Worm (Caenorhabditis elegans) whole organism, early embryonic: ENCODE data around the gene F14H3.5.

Experiments used
- B0310.2 ChIP-seq: sonication (generic microtip); optimal IDR thresholded peaks from 2 replicates; lab custom pipeline; 2016; ENCODE audit warnings: mild to moderate bottlenecking, missing genetic modification characterization, missing compliant biosample characterization
- F13C5.2 ChIP-seq: sonication (generic microtip); optimal IDR thresholded peaks from 2 replicates; lab custom pipeline; 2017; ENCODE audit warnings: mild to moderate bottlenecking, missing genetic modification characterization, inconsistent platforms, missing compliant biosample characterization
- aly-1 ChIP-seq: sonication (generic microtip); optimal IDR thresholded peaks from 2 replicates; lab custom pipeline; 2016; ENCODE audit warnings: missing genetic modification characterization, missing compliant biosample characterization
- ama-1 ChIP-seq: fragments of 150-350 bp; optimal IDR thresholded peaks from 2 replicates; lab custom pipeline; 2014
- ceh-13 ChIP-seq: fragments of 200-800 bp; sonication (Bioruptor generic); optimal IDR thresholded peaks from 2 replicates; lab custom pipeline; 2018; ENCODE audit warnings: mild to moderate bottlenecking, missing genetic modification characterization, missing compliant biosample characterization
- ceh-36 ChIP-seq: sonication (generic microtip); optimal IDR thresholded peaks from 2 replicates; lab custom pipeline; 2016; ENCODE audit warnings: missing genetic modification characterization, inconsistent platforms, missing compliant biosample characterization
- ets-7 ChIP-seq: sonication (generic microtip); optimal IDR thresholded peaks from 2 replicates; lab custom pipeline; 2016; ENCODE audit warnings: missing genotype, missing genetic modification characterization, missing compliant biosample characterization
- flt-1 ChIP-seq: fragments of 200-800 bp; sonication (Bioruptor generic); IDR thresholded peaks from 2 replicates; pipeline ENCODE4 v1.3.6; 2022; ENCODE audit warnings: missing genetic modification characterization, missing compliant biosample characterization
- hmbx-1 ChIP-seq: sonication (generic microtip); optimal IDR thresholded peaks from 2 replicates; lab custom pipeline; 2016; ENCODE audit warnings: mild to moderate bottlenecking, missing genetic modification characterization, missing compliant biosample characterization
- hmg-4 ChIP-seq: fragments of 200-800 bp; sonication (Bioruptor generic); optimal IDR thresholded peaks from 2 replicates; lab custom pipeline; 2018; ENCODE audit warnings: mild to moderate bottlenecking, missing genetic modification characterization, missing compliant biosample characterization
- hnd-1 ChIP-seq: sonication (generic microtip); optimal IDR thresholded peaks from 2 replicates; lab custom pipeline; 2016; ENCODE audit warnings: missing genetic modification characterization, missing compliant biosample characterization
- pes-1 ChIP-seq: fragments of 200-800 bp; sonication (Bioruptor generic); IDR thresholded peaks from 2 replicates; pipeline ENCODE4 v1.3.6; 2022; ENCODE audit warnings: missing genetic modification reagents, missing genetic modification characterization, missing compliant biosample characterization
- scrt-1 ChIP-seq: fragments of 200-800 bp; sonication (Bioruptor generic); IDR thresholded peaks from 2 replicates; pipeline ENCODE4 v1.3.6; 2022; ENCODE audit warnings: missing genetic modification characterization, missing compliant biosample characterization
- sea-1 ChIP-seq: fragments of 200-800 bp; sonication (Bioruptor generic); conservative IDR thresholded peaks from 2 replicates; pipeline ENCODE4 v1.3.6; 2022; ENCODE audit warnings: missing genetic modification characterization, missing compliant biosample characterization
- tbx-11 ChIP-seq: fragments of 200-800 bp; sonication (Bioruptor generic); IDR thresholded peaks from 2 replicates; pipeline ENCODE4 v1.3.6; 2022; ENCODE audit warnings: missing genetic modification characterization, missing compliant biosample characterization
- tbx-37 ChIP-seq: fragments of 200-800 bp; sonication (Bioruptor generic); conservative IDR thresholded peaks from 2 replicates; pipeline ENCODE4 v1.3.6; 2022; ENCODE audit warnings: missing genetic modification reagents, missing genetic modification characterization, missing compliant biosample characterization
- tra-4 ChIP-seq: sonication (generic microtip); optimal IDR thresholded peaks from 2 replicates; lab custom pipeline; 2017; ENCODE audit warnings: missing genetic modification characterization, missing compliant biosample characterization

Gene F14H3.5

ce11 chrV:16046573-16046972 lies 10.3 kb downstream of the F14H3.5 start, which contains the start of gene ZK285.2:
TSS of gene ZK285.2 (plus strand) at chrV:16046873.
- TF ChIP-seq hnd-1 (tag; lab: Kevin White, UChicago) (no peak), tra-4 (tag; lab: Kevin White, UChicago) (no peak), tbx-37 (no peak), pes-1 (GFP tag; lab: Robert Waterston, UW) (no peak), F13C5.2 (tag; lab: Kevin White, UChicago) (no peak), sea-1 (no peak), scrt-1 (no peak), flt-1 (GFP tag; lab: Robert Waterston, UW) (no peak), ceh-36 (tag; lab: Kevin White, UChicago) (no peak), ama-1 (lab: Kevin White, UChicago) (no peak), tbx-11 (no peak), aly-1 (no peak), hmg-4 (GFP tag; lab: Kevin White, UChicago) (no peak), ets-7 (no peak), B0310.2 (tag; lab: Kevin White, UChicago) (no peak), hmbx-1 (tag; lab: Kevin White, UChicago) (no peak)

ce11 chrV:16045837-16046236 lies 11.0 kb downstream of the F14H3.5 start, which contains the start of gene T10C6.15:
TSS of gene T10C6.15 (minus strand) at chrV:16045940.
- no peak for TF ChIP-seq tbx-37

DNA sequence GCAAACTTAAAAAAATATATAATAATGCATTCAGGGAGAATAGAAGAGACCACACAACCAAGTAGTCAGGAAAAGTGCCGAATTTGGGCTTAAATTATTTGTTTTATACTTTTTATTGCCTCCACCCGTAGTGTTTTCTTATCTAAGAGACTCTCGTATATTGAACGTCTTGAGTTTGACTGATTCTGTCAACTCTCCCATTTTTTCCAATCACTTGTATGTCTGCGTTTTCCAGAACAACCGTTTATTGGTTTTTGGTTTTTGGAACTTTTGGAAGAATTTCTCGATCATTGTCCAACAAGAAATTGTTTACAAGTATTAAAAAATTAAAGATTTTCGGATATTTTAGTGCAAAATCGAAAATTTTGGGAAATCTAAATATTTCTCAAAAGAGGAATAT lies 13.2 kb downstream of the F14H3.5 start:
- TF ChIP-seq hmg-4 (GFP tag; lab: Kevin White, UChicago) (no peak), pes-1 (GFP tag; lab: Robert Waterston, UW) (no peak), sea-1 (no peak), aly-1 (no peak), tra-4 (tag; lab: Kevin White, UChicago) (no peak), ceh-13 (GFP tag; lab: Kevin White, UChicago) (no peak)

- TF ChIP-seq aly-1, result peak; percentile 81
- TF ChIP-seq hnd-1 (tag; lab: Kevin White, UChicago), result no peak
- no peak for TF ChIP-seq flt-1 (GFP tag; lab: Robert Waterston, UW)
- no peak for TF ChIP-seq hmbx-1 (tag; lab: Kevin White, UChicago)
- no peak for TF ChIP-seq hmg-4 (GFP tag; lab: Kevin White, UChicago)
- TF ChIP-seq ceh-13 (GFP tag; lab: Kevin White, UChicago), result no peak
- TF ChIP-seq B0310.2 (tag; lab: Kevin White, UChicago), result peak; percentile 32
- TF ChIP-seq tbx-37, result no peak
- peak; percentile 3 for TF ChIP-seq ceh-36 (tag; lab: Kevin White, UChicago)
- no peak for TF ChIP-seq ets-7
- 0 out of 2 replicates have a peak, but pooled peaks have one; percentile 1 for TF ChIP-seq tbx-11
- no peak for TF ChIP-seq tra-4 (tag; lab: Kevin White, UChicago)
- peak; percentile 83 for TF ChIP-seq ama-1 (lab: Kevin White, UChicago)
- no peak for TF ChIP-seq F13C5.2 (tag; lab: Kevin White, UChicago)
- TF ChIP-seq sea-1, result no peak
- TF ChIP-seq scrt-1, result no peak
Measured at ce11 chrV:16042743-16043014, 14.2 kb downstream of the F14H3.5 start.

- TF ChIP-seq tbx-11 (peak; percentile 49; the same call in 1 of the 2 replicates), flt-1 (GFP tag; lab: Robert Waterston, UW) (peak; percentile 43), pes-1 (GFP tag; lab: Robert Waterston, UW) (peak; percentile 73), ama-1 (lab: Kevin White, UChicago) (peak; percentile 95), sea-1 (peak; percentile 47; the same call in 1 of the 2 replicates), aly-1 (peak; percentile 61)
Measured at ce11 chrV:16041925-16042742, 14.7 kb downstream of the F14H3.5 start, which contains the start of the genes his-2 and his-1. TSS of gene his-2 (minus strand) at chrV:16042283. TSS of gene his-1 (plus strand) at chrV:16042520.

ce11 chrV:16041412-16041811 lies 15.4 kb downstream of the F14H3.5 start:
- TF ChIP-seq hmg-4 (GFP tag; lab: Kevin White, UChicago), result no peak
- no peak for TF ChIP-seq scrt-1
- no peak for TF ChIP-seq tbx-37
- no peak for TF ChIP-seq flt-1 (GFP tag; lab: Robert Waterston, UW)
- no peak for TF ChIP-seq sea-1
- TF ChIP-seq ets-7, result no peak
- TF ChIP-seq ama-1 (lab: Kevin White, UChicago), result no peak
- no peak for TF ChIP-seq ceh-36 (tag; lab: Kevin White, UChicago)
- no peak for TF ChIP-seq hnd-1 (tag; lab: Kevin White, UChicago)
- TF ChIP-seq pes-1 (GFP tag; lab: Robert Waterston, UW), result no peak; the same call in 1 of the 2 replicates

DNA sequence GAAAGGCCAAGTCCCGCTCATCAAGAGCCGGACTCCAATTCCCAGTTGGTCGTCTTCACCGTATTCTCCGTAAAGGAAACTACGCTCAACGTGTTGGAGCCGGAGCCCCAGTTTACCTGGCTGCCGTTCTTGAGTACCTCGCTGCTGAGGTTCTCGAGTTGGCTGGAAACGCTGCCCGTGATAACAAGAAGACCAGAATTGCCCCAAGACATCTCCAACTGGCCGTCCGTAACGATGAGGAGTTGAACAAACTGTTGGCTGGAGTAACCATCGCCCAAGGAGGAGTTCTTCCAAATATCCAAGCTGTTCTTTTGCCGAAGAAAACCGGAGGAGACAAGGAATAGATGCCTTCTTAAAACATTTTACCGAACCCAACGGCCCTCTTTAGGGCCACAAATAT lies 16.0 kb downstream of the F14H3.5 start:
- TF ChIP-seq flt-1 (GFP tag; lab: Robert Waterston, UW), result 0 out of 2 replicates have a peak, but pooled peaks have one; percentile 6
- TF ChIP-seq scrt-1, result 0 out of 2 replicates have a peak, but pooled peaks have one; percentile 17
- TF ChIP-seq ama-1 (lab: Kevin White, UChicago), result peak; percentile 77
- peak; percentile 8 for TF ChIP-seq hmbx-1 (tag; lab: Kevin White, UChicago)
- TF ChIP-seq aly-1, result peak; percentile 45
- peak; percentile 61 for TF ChIP-seq pes-1 (GFP tag; lab: Robert Waterston, UW)

ce11 chrV:16040140-16040827 lies 16.6 kb downstream of the F14H3.5 start, which contains the start of the genes his-4 and his-3:
TSS of gene his-4 (minus strand) at chrV:16040515.
TSS of gene his-3 (plus strand) at chrV:16040808.
- peak; percentile 59; the same call in 1 of the 2 replicates for TF ChIP-seq flt-1 (GFP tag; lab: Robert Waterston, UW)
- peak; percentile 69 for TF ChIP-seq sea-1
- 0 out of 2 replicates have a peak, but pooled peaks have one; percentile 9 for TF ChIP-seq tbx-37
- TF ChIP-seq tbx-11, result 0 out of 2 replicates have a peak, but pooled peaks have one; percentile 4
- TF ChIP-seq aly-1, result peak; percentile 58
- TF ChIP-seq pes-1 (GFP tag; lab: Robert Waterston, UW), result peak; percentile 80
- peak; percentile 87 for TF ChIP-seq ama-1 (lab: Kevin White, UChicago)
